Fruit fly (Drosophila melanogaster) whole organism, embryonic: ENCODE data around the gene CG33511.

Experiments used
- BEAF-32 ChIP-seq: fragments of 200-800 bp; sonication (Bioruptor generic); optimal IDR thresholded peaks from 3 replicates; lab custom pipeline; 2017; ENCODE audit warnings: missing biosample characterization, missing genetic modification characterization, mild to moderate bottlenecking, moderate library complexity, missing genetic modification reagents
- BtbVII ChIP-seq: fragments of 200-800 bp; sonication (Bioruptor generic); optimal IDR thresholded peaks from 3 replicates; lab custom pipeline; 2017; ENCODE audit warnings: missing biosample characterization, mild to moderate bottlenecking, missing genetic modification characterization
- CG1602 ChIP-seq: fragments of 200-800 bp; sonication (Bioruptor generic); optimal IDR thresholded peaks from 3 replicates; lab custom pipeline; 2016; ENCODE audit warnings: missing biosample characterization, missing genetic modification characterization
- CG18011 ChIP-seq: fragments of 200-800 bp; sonication (Bioruptor generic); optimal IDR thresholded peaks from 2 replicates; lab custom pipeline; 2017; ENCODE audit warnings: missing biosample characterization, missing genetic modification characterization, mild to moderate bottlenecking, moderate library complexity, missing genotype
- CG1832 ChIP-seq: fragments of 200-800 bp; sonication (Bioruptor generic); optimal IDR thresholded peaks from 2 replicates; lab custom pipeline; 2017; ENCODE audit warnings: missing biosample characterization, mild to moderate bottlenecking, missing genetic modification characterization, inconsistent platforms
- CG2199 ChIP-seq: fragments of 200-800 bp; sonication (Bioruptor generic); IDR thresholded peaks from 3 replicates; pipeline ENCODE4 v1.3.6; 2022; ENCODE audit warnings: missing biosample characterization, missing genetic modification characterization
- CG3281 ChIP-seq: fragments of 200-800 bp; sonication (Bioruptor generic); optimal IDR thresholded peaks from 3 replicates; lab custom pipeline; 2017; ENCODE audit warnings: missing biosample characterization, mild to moderate bottlenecking, missing genetic modification characterization
- CG34224 ChIP-seq: fragments of 200-800 bp; sonication (Bioruptor generic); IDR thresholded peaks from 3 replicates; pipeline ENCODE4 v1.3.6; 2022; ENCODE audit warnings: missing biosample characterization, missing genetic modification characterization; ENCODE audit not compliant: partially characterized antibody
- CG3847 ChIP-seq: fragments of 200-800 bp; sonication (Bioruptor generic); IDR thresholded peaks from 2 replicates; pipeline ENCODE4 v1.3.6; 2022; ENCODE audit warnings: missing biosample characterization, missing genetic modification characterization
- CG4360 ChIP-seq: fragments of 200-800 bp; sonication (Bioruptor generic); IDR thresholded peaks from 2 replicates; pipeline ENCODE4 v1.3.6; 2022; ENCODE audit warnings: missing biosample characterization, missing genetic modification characterization
- CG4424 ChIP-seq: fragments of 200-800 bp; sonication (Bioruptor generic); optimal IDR thresholded peaks from 3 replicates; lab custom pipeline; 2016; ENCODE audit warnings: missing biosample characterization, missing genetic modification characterization
- CG6813 ChIP-seq: fragments of 200-800 bp; sonication (Bioruptor generic); optimal IDR thresholded peaks from 2 replicates; lab custom pipeline; 2017; ENCODE audit warnings: missing biosample characterization, missing genetic modification characterization, mild to moderate bottlenecking, moderate library complexity, missing genetic modification reagents
- CG7372 ChIP-seq: fragments of 200-800 bp; sonication (Bioruptor generic); IDR thresholded peaks from 2 replicates; pipeline ENCODE4 v1.3.6; 2022; ENCODE audit warnings: missing biosample characterization, missing genetic modification characterization
- CG8089 ChIP-seq: fragments of 200-800 bp; sonication (Bioruptor generic); optimal IDR thresholded peaks from 3 replicates; lab custom pipeline; 2016; ENCODE audit warnings: missing biosample characterization, missing genetic modification characterization
- CG8290 ChIP-seq, 3 experiments: fragments of 200-800 bp; sonication (Bioruptor generic); optimal IDR thresholded peaks; 2 replicates each; lab custom pipeline; 2016 to 2019; ENCODE audit warnings: missing biosample characterization in 3 of 3, missing genetic modification characterization in 3 of 3, mild to moderate bottlenecking in 2 of 3, moderate library complexity in 1 of 3
- CG9215 ChIP-seq: fragments of 200-800 bp; sonication (Bioruptor generic); IDR thresholded peaks from 2 replicates; pipeline ENCODE4 v1.3.6; 2022; ENCODE audit warnings: missing biosample characterization, missing genetic modification characterization
- CG9727 ChIP-seq: fragments of 200-800 bp; sonication (Bioruptor generic); optimal IDR thresholded peaks from 3 replicates; lab custom pipeline; 2017; ENCODE audit warnings: missing biosample characterization, mild to moderate bottlenecking, missing genetic modification characterization
- Dp ChIP-seq: fragments of 200-800 bp; sonication (Bioruptor generic); optimal IDR thresholded peaks from 2 replicates; lab custom pipeline; 2018; ENCODE audit warnings: missing biosample characterization, mild to moderate bottlenecking, missing genetic modification characterization, moderate library complexity
- Ets65A ChIP-seq: fragments of 200-800 bp; sonication (Bioruptor generic); peaks from one replicate; lab custom pipeline; 2016; ENCODE audit warnings: missing biosample characterization, missing genetic modification characterization
- Fer2 ChIP-seq: fragments of 200-800 bp; sonication (Bioruptor generic); optimal IDR thresholded peaks from 2 replicates; lab custom pipeline; 2018; ENCODE audit warnings: missing biosample characterization, mild to moderate bottlenecking, missing genetic modification characterization, moderate library complexity
- Hr39 ChIP-seq: fragments of >200 bp; optimal IDR thresholded peaks from 2 replicates; lab custom pipeline; 2017
- Hr78 ChIP-seq, 2 experiments: fragments of 200-800 bp in 1 of 2; fragments of >200 bp in 1 of 2; sonication (Bioruptor generic) in 1 of 2; optimal IDR thresholded peaks; 2 replicates each; lab custom pipeline; 2017 to 2019; ENCODE audit warnings: missing biosample characterization in 2 of 2, missing genetic modification characterization in 2 of 2, mild to moderate bottlenecking in 1 of 2, moderate library complexity in 1 of 2
- MTF-1 ChIP-seq: fragments of 200-800 bp; sonication (Bioruptor generic); optimal IDR thresholded peaks from 2 replicates; lab custom pipeline; 2018; ENCODE audit warnings: missing biosample characterization, mild to moderate bottlenecking, missing genetic modification characterization, borderline replicate concordance
- Med ChIP-seq: fragments of 200-800 bp; sonication (Bioruptor generic); peaks from one replicate; lab custom pipeline; 2016; ENCODE audit warnings: missing biosample characterization, missing genetic modification characterization, mild to moderate bottlenecking, inconsistent platforms, moderate library complexity
- Sry-δ ChIP-seq: fragments of 200-800 bp; sonication (Bioruptor generic); optimal IDR thresholded peaks from 2 replicates; lab custom pipeline; 2016; ENCODE audit warnings: missing biosample characterization, missing genetic modification characterization
- Trl ChIP-seq, 3 experiments: fragments of >200 bp in 2 of 3; fragments of 200-800 bp in 1 of 3; sonication (Bioruptor generic) in 1 of 3; optimal IDR thresholded peaks; 2 replicates in 1 of 3; 3 replicates in 2 of 3; lab custom pipeline; 2016 to 2017; ENCODE audit warnings: missing biosample characterization in 1 of 3, missing genetic modification characterization in 1 of 3
- Xbp1 ChIP-seq: fragments of 200-800 bp; sonication (Bioruptor generic); optimal IDR thresholded peaks from 3 replicates; lab custom pipeline; 2016; ENCODE audit warnings: missing biosample characterization, mild to moderate bottlenecking, missing genetic modification characterization
- ac ChIP-seq: fragments of 200-800 bp; sonication (Bioruptor generic); optimal IDR thresholded peaks from 3 replicates; lab custom pipeline; 2017; ENCODE audit warnings: missing biosample characterization, mild to moderate bottlenecking, missing genetic modification characterization
- bcd ChIP-seq: fragments of 200-800 bp; sonication (Bioruptor generic); optimal IDR thresholded peaks from 2 replicates; lab custom pipeline; 2017; ENCODE audit warnings: missing biosample characterization, mild to moderate bottlenecking, missing genetic modification characterization
- bsh ChIP-seq, 2 experiments: fragments of 200-800 bp; sonication (Bioruptor generic); optimal IDR thresholded peaks; 2 replicates each; lab custom pipeline; 2017 to 2018; ENCODE audit warnings: mild to moderate bottlenecking in 2 of 2, missing biosample characterization in 2 of 2, missing genetic modification characterization in 2 of 2, moderate library complexity in 1 of 2
- chinmo ChIP-seq: fragments of 200-800 bp; sonication (Bioruptor generic); IDR thresholded peaks from 4 replicates; pipeline ENCODE4 v1.3.6; 2022; ENCODE audit warnings: missing biosample characterization, missing genetic modification characterization; ENCODE audit not compliant: partially characterized antibody
- crp ChIP-seq, 2 experiments: fragments of 200-800 bp; sonication (Bioruptor generic); optimal IDR thresholded peaks; 2 replicates in 1 of 2; 3 replicates in 1 of 2; lab custom pipeline; 2017; ENCODE audit warnings: missing biosample characterization in 2 of 2, missing genetic modification characterization in 2 of 2, mild to moderate bottlenecking in 1 of 2, moderate library complexity in 1 of 2
- gce ChIP-seq: fragments of 200-800 bp; sonication (Bioruptor generic); IDR thresholded peaks from 3 replicates; pipeline ENCODE4 v1.3.6; 2022; ENCODE audit warnings: missing biosample characterization, missing genetic modification characterization
- grau ChIP-seq: fragments of 200-800 bp; optimal IDR thresholded peaks from 3 replicates; lab custom pipeline; 2019; ENCODE audit warnings: missing biosample characterization, mild to moderate bottlenecking, missing genetic modification characterization, moderate library complexity
- kay ChIP-seq: fragments of 200-800 bp; sonication (Bioruptor generic); optimal IDR thresholded peaks from 2 replicates; lab custom pipeline; 2016; ENCODE audit warnings: missing biosample characterization, missing genetic modification characterization
- ken ChIP-seq: fragments of 200-800 bp; sonication (Bioruptor generic); IDR thresholded peaks from 3 replicates; pipeline ENCODE4 v1.3.6; 2022; ENCODE audit warnings: missing biosample characterization, missing genetic modification characterization
- phol ChIP-seq: fragments of 200-800 bp; sonication (Bioruptor generic); optimal IDR thresholded peaks from 3 replicates; lab custom pipeline; 2018; ENCODE audit warnings: missing biosample characterization, mild to moderate bottlenecking, missing genetic modification characterization, moderate library complexity
- pros ChIP-seq: fragments of 200-800 bp; sonication (Bioruptor generic); optimal IDR thresholded peaks from 3 replicates; lab custom pipeline; 2019; ENCODE audit warnings: missing biosample characterization, mild to moderate bottlenecking, missing genetic modification characterization, moderate library complexity
- rib ChIP-seq: fragments of 200-800 bp; sonication (Bioruptor generic); IDR thresholded peaks from 2 replicates; pipeline ENCODE4 v1.3.6; 2022; ENCODE audit warnings: missing biosample characterization, missing genetic modification characterization
- sd ChIP-seq: fragments of 200-800 bp; sonication (Bioruptor generic); optimal IDR thresholded peaks from 3 replicates; lab custom pipeline; 2018; ENCODE audit warnings: missing biosample characterization, mild to moderate bottlenecking, missing genetic modification characterization, moderate library complexity
- sens ChIP-seq: fragments of 200-800 bp; sonication (Bioruptor generic); peaks from one replicate; lab custom pipeline; 2016; ENCODE audit warnings: missing biosample characterization, missing genetic modification characterization
- sens-2 ChIP-seq: fragments of 200-800 bp; sonication (Bioruptor generic); IDR thresholded peaks from 2 replicates; pipeline ENCODE4 v1.3.6; 2022; ENCODE audit warnings: missing biosample characterization, missing genetic modification characterization
- tll ChIP-seq, 2 experiments: fragments of 200-800 bp in 1 of 2; fragments of >200 bp in 1 of 2; sonication (Bioruptor generic) in 1 of 2; optimal IDR thresholded peaks; 2 replicates each; lab custom pipeline; 2017 to 2019; ENCODE audit warnings: missing biosample characterization in 2 of 2, missing genetic modification characterization in 2 of 2, mild to moderate bottlenecking in 1 of 2, moderate library complexity in 1 of 2
- tna ChIP-seq: fragments of 200-800 bp; sonication (Bioruptor generic); IDR thresholded peaks from 2 replicates; pipeline ENCODE4 v1.3.6; 2022; ENCODE audit warnings: missing biosample characterization, missing genetic modification characterization; ENCODE audit not compliant: partially characterized antibody
- usp ChIP-seq: fragments of >200 bp; optimal IDR thresholded peaks from 2 replicates; lab custom pipeline; 2017; ENCODE audit warnings: missing biosample characterization, missing genetic modification characterization
- vnd ChIP-seq: fragments of 200-800 bp; sonication (Bioruptor generic); IDR thresholded peaks from 3 replicates; pipeline ENCODE4 v1.3.6; 2022; ENCODE audit warnings: missing biosample characterization, missing genetic modification characterization; ENCODE audit not compliant: partially characterized antibody

The CG33511 gene

DNA sequence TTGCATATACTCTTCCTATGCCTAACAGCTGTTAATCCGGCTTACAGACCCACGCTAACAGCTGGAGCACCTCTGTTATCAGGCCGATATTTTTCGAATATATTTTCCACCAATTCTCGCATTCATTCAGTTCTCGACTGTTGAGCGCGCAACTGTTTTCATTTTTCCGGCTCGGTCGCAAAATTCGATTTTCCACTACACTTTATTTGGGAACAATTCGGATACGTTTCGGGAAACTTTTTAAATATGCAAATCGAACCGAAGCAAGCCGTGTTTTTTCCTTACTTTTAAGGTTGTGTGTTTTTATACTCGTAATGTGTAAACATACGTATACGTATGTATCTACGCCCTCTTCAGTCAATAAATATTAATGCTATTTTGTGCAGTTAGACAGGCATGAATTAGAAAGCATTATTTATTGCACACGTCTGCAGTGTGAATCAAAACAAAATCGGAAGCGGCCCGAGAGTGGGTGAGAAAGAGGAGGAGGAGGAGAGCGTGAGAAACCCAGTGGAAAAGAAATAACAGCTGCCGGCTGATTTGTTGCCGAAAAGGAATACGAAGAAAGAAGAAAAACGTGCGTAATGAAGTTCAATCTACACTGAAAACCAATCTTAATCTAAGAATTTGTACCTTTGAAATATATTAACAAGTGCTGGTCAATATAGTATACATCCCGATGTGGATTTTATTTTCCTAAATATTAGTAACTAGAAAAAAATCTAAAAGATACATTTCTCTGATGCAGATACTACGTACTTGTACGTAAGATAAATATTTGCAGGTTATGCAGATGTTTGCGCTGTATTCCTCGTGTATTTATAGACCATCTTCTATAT is 25.6 kb upstream of the CG33511 start (continued):
- peak; percentile 34; the same call in 1 of the 3 replicates for TF ChIP-seq CG34224 (GFP tag; lab: Robert Waterston, UW)
- TF ChIP-seq sens (GFP tag; lab: Kevin White, UChicago), result peak; percentile 84
- no peak for TF ChIP-seq CG7372 (GFP tag; lab: Robert Waterston, UW)
- TF ChIP-seq Med (GFP tag; lab: Kevin White, UChicago), result peak; percentile 77
- no peak for TF ChIP-seq CG9727 (GFP tag; lab: Kevin White, UChicago)
- 0 out of 3 replicates have a peak, but pooled peaks have one; percentile 16 for TF ChIP-seq CG2199 (GFP tag; lab: Robert Waterston, UW)
- TF ChIP-seq tna (GFP tag; lab: Robert Waterston, UW), result peak; percentile 31; the same call in 1 of the 2 replicates
- TF ChIP-seq grau (tag; lab: Kevin White, UChicago), result peak; percentile 4
- no peak for TF ChIP-seq CG3281
- TF ChIP-seq ken, result no peak
- peak; percentile 8 for TF ChIP-seq Xbp1 (GFP tag; lab: Kevin White, UChicago)
- TF ChIP-seq Dp (GFP tag; lab: Kevin White, UChicago), result peak; percentile 3
- TF ChIP-seq BEAF-32 (GFP tag; lab: Kevin White, UChicago), result peak; percentile 43
- no peak for TF ChIP-seq sd
- TF ChIP-seq gce (GFP tag; lab: Robert Waterston, UW), result no peak
- peak in 1 of 2 experiments; percentile 37 for TF ChIP-seq bsh (GFP tag; optimal IDR thresholded peaks at IDR 0.05; lab: Kevin White, UChicago)

DNA sequence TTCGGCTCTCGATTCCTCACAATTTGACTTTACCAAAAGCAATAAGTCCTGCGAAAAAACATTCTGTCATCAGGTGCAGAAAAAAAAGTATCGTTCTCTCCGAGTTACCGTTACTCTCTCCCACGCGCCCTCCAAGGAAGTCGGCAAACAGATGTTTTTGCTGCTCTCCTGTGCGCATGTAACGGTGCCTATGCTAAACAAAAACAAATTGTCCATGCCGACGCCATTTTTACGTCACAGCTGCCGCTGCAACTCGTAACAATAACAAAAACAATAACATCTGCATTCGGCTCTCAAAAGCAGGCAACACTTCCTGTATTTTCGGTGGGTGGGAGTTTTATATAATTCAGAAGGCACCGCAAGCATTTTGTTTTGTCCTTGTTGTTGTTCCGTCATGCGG is 22.8 kb upstream of the CG33511 start:
- TF ChIP-seq CG1832 (GFP tag; lab: Kevin White, UChicago), result no peak
- TF ChIP-seq CG8290 (GFP tag; optimal IDR thresholded peaks at IDR 0.05; lab: Kevin White, UChicago), result no peak
- TF ChIP-seq CG8290 (tag; optimal IDR thresholded peaks at IDR 0.05; lab: Kevin White, UChicago), result peak in 1 of 2 experiments; percentile 52
- TF ChIP-seq Trl (optimal IDR thresholded peaks at IDR 0.05; lab: Kevin White, UChicago), result peak; percentile 19 to 20
- no peak for TF ChIP-seq Trl (GFP tag; optimal IDR thresholded peaks at IDR 0.05; lab: Kevin White, UChicago)
- no peak for TF ChIP-seq CG9215
- TF ChIP-seq CG6813 (GFP tag; lab: Kevin White, UChicago), result no peak
- TF ChIP-seq phol (tag; lab: Kevin White, UChicago), result peak; percentile 77
- peak in 1 of 2 experiments; percentile 61 for TF ChIP-seq tll (GFP tag; optimal IDR thresholded peaks at IDR 0.05; lab: Kevin White, UChicago)
- TF ChIP-seq MTF-1, result no peak
- peak in 1 of 2 experiments; percentile 54 for TF ChIP-seq crp (GFP tag; optimal IDR thresholded peaks at IDR 0.05; lab: Kevin White, UChicago)
- no peak for TF ChIP-seq usp (GFP tag; lab: Kevin White, UChicago)
- TF ChIP-seq Hr78 (GFP tag; optimal IDR thresholded peaks at IDR 0.05; lab: Kevin White, UChicago), result no peak
- TF ChIP-seq kay (GFP tag; lab: Kevin White, UChicago), result no peak
- no peak for TF ChIP-seq Hr39 (lab: Kevin White, UChicago)
- no peak for TF ChIP-seq Sry-δ (GFP tag; lab: Kevin White, UChicago)
- TF ChIP-seq pros (GFP tag; lab: Kevin White, UChicago), result peak; percentile 25
- no peak for TF ChIP-seq rib (GFP tag; lab: Robert Waterston, UW)
- TF ChIP-seq CG4424 (GFP tag; lab: Kevin White, UChicago), result no peak
- TF ChIP-seq ac (GFP tag; lab: Kevin White, UChicago), result peak; percentile 44
- TF ChIP-seq CG4360 (GFP tag; lab: Robert Waterston, UW), result peak; percentile 75
- no peak for TF ChIP-seq BtbVII (GFP tag; lab: Kevin White, UChicago)
- no peak for TF ChIP-seq CG18011 (GFP tag; lab: Kevin White, UChicago)
- TF ChIP-seq vnd (GFP tag; lab: Robert Waterston, UW), result no peak
- TF ChIP-seq CG1602 (GFP tag; lab: Kevin White, UChicago), result no peak
- TF ChIP-seq bcd (GFP tag; lab: Kevin White, UChicago), result no peak
- peak; percentile 61 for TF ChIP-seq Ets65A
- no peak for TF ChIP-seq CG3847 (GFP tag; lab: Robert Waterston, UW)
- no peak for TF ChIP-seq CG8089
- TF ChIP-seq chinmo (GFP tag; lab: Robert Waterston, UW), result 0 out of 4 replicates have a peak, but pooled peaks have one; percentile 18
- TF ChIP-seq sens-2 (GFP tag; lab: Robert Waterston, UW), result no peak
- no peak for TF ChIP-seq Fer2
